Worm (Caenorhabditis elegans) whole organism, late embryonic: ENCODE measurements around the gene daf-2.
A peak's percentile ranks its signal among the peaks of the same experiment; 100 is the strongest.

Source experiments
- C38D4.7 ChIP-seq: fragments of 200-800 bp; sonication (Bioruptor generic); optimal IDR thresholded peaks from 2 replicates; lab custom pipeline; 2018; ENCODE audit warnings: mild to moderate bottlenecking, missing genetic modification characterization, moderate library complexity, missing compliant biosample characterization
- K02D7.2 ChIP-seq: sonication (generic microtip); optimal IDR thresholded peaks from 2 replicates; lab custom pipeline; 2017; ENCODE audit warnings: mild to moderate bottlenecking, missing genetic modification characterization, missing compliant biosample characterization
- K09A11.1 ChIP-seq: sonication (generic microtip); optimal IDR thresholded peaks from 2 replicates; lab custom pipeline; 2017; ENCODE audit warnings: antibody characterized with exemption, mild to moderate bottlenecking, missing genetic modification characterization, missing compliant biosample characterization; ENCODE audit not compliant: insufficient read depth
- T23F11.4 ChIP-seq: fragments of 200-800 bp; sonication (Bioruptor generic); optimal IDR thresholded peaks from 2 replicates; lab custom pipeline; 2018; ENCODE audit warnings: mild to moderate bottlenecking, missing genetic modification characterization, missing compliant biosample characterization
- ama-1 ChIP-seq: fragments of 150-350 bp; optimal IDR thresholded peaks from 2 replicates; lab custom pipeline; 2014
- ceh-14 ChIP-seq: sonication (generic microtip); optimal IDR thresholded peaks from 2 replicates; lab custom pipeline; 2016; ENCODE audit warnings: missing genotype, missing genetic modification characterization, missing compliant biosample characterization
- ceh-19 ChIP-seq: fragments of 200-800 bp; sonication (Bioruptor generic); optimal IDR thresholded peaks from 2 replicates; lab custom pipeline; 2018; ENCODE audit warnings: mild to moderate bottlenecking, missing genetic modification characterization, missing compliant biosample characterization
- ceh-2 ChIP-seq: sonication (generic microtip); optimal IDR thresholded peaks from 2 replicates; lab custom pipeline; 2016; ENCODE audit warnings: missing genotype, missing genetic modification characterization, missing compliant biosample characterization
- ceh-22 ChIP-seq: sonication (generic microtip); optimal IDR thresholded peaks from 2 replicates; lab custom pipeline; 2017; ENCODE audit warnings: missing biosample characterization, missing genetic modification characterization
- ceh-24 ChIP-seq: sonication (generic microtip); optimal IDR thresholded peaks from 2 replicates; lab custom pipeline; 2016; ENCODE audit warnings: mild to moderate bottlenecking, missing genetic modification characterization, missing compliant biosample characterization
- ceh-31 ChIP-seq: sonication (generic microtip); optimal IDR thresholded peaks from 2 replicates; lab custom pipeline; 2016; ENCODE audit warnings: missing genetic modification characterization, missing compliant biosample characterization
- ceh-45 ChIP-seq: fragments of 200-800 bp; sonication (Bioruptor generic); IDR thresholded peaks from 2 replicates; pipeline ENCODE4 v1.3.6; 2022; ENCODE audit warnings: missing genetic modification reagents, missing genetic modification characterization, missing compliant biosample characterization
- ceh-48 ChIP-seq: sonication (generic microtip); optimal IDR thresholded peaks from 2 replicates; lab custom pipeline; 2016; ENCODE audit warnings: missing genetic modification characterization, inconsistent platforms, missing compliant biosample characterization
- ceh-6 ChIP-seq: fragments of 200-800 bp; sonication (Bioruptor generic); optimal IDR thresholded peaks from 2 replicates; lab custom pipeline; 2018; ENCODE audit warnings: mild to moderate bottlenecking, missing genetic modification characterization, missing compliant biosample characterization
- dmd-4 ChIP-seq: sonication (generic microtip); optimal IDR thresholded peaks from 2 replicates; lab custom pipeline; 2016; ENCODE audit warnings: borderline replicate concordance, missing genetic modification characterization, missing compliant biosample characterization
- dve-1 ChIP-seq: sonication (generic microtip); optimal IDR thresholded peaks from 2 replicates; lab custom pipeline; 2017; ENCODE audit warnings: antibody characterized with exemption, mild to moderate bottlenecking, missing genetic modification characterization, missing compliant biosample characterization
- elt-2 ChIP-seq: sonication (generic microtip); optimal IDR thresholded peaks from 2 replicates; lab custom pipeline; 2016; ENCODE audit warnings: missing genetic modification reagents, missing genetic modification characterization, missing compliant biosample characterization
- ets-4 ChIP-seq: sonication (generic microtip); optimal IDR thresholded peaks from 2 replicates; lab custom pipeline; 2016; ENCODE audit warnings: missing genetic modification characterization, missing compliant biosample characterization
- eyg-1 ChIP-seq: sonication (generic microtip); optimal IDR thresholded peaks from 2 replicates; lab custom pipeline; 2016; ENCODE audit warnings: missing genotype, missing genetic modification characterization, missing compliant biosample characterization
- fkh-6 ChIP-seq: sonication (generic microtip); optimal IDR thresholded peaks from 2 replicates; lab custom pipeline; 2016; ENCODE audit warnings: missing genetic modification characterization, missing compliant biosample characterization
- gmeb-2 ChIP-seq: sonication (generic microtip); optimal IDR thresholded peaks from 2 replicates; lab custom pipeline; 2016; ENCODE audit warnings: missing genetic modification characterization, inconsistent platforms, missing compliant biosample characterization
- hlh-15 ChIP-seq: sonication (generic microtip); optimal IDR thresholded peaks from 2 replicates; lab custom pipeline; 2016; ENCODE audit warnings: missing genetic modification characterization, missing compliant biosample characterization
- hlh-30 ChIP-seq: sonication (generic microtip); optimal IDR thresholded peaks from 2 replicates; lab custom pipeline; 2017; ENCODE audit warnings: antibody characterized with exemption, missing genetic modification characterization, missing compliant biosample characterization; ENCODE audit not compliant: insufficient read depth
- hlh-8 ChIP-seq: sonication (generic microtip); optimal IDR thresholded peaks from 2 replicates; lab custom pipeline; 2016; ENCODE audit warnings: missing genotype, missing genetic modification characterization, missing compliant biosample characterization
- madf-2 ChIP-seq: sonication (generic microtip); optimal IDR thresholded peaks from 2 replicates; lab custom pipeline; 2017; ENCODE audit warnings: missing genetic modification characterization, missing compliant biosample characterization
- nhr-232 ChIP-seq: sonication (generic microtip); optimal IDR thresholded peaks from 2 replicates; lab custom pipeline; 2016; ENCODE audit warnings: missing genetic modification characterization, missing compliant biosample characterization
- npax-4 ChIP-seq: sonication (generic microtip); optimal IDR thresholded peaks from 2 replicates; lab custom pipeline; 2016; ENCODE audit warnings: missing genetic modification characterization, missing compliant biosample characterization
- pat-9 ChIP-seq: fragments of 200-800 bp; sonication (Bioruptor generic); optimal IDR thresholded peaks from 2 replicates; lab custom pipeline; 2018; ENCODE audit warnings: mild to moderate bottlenecking, missing genetic modification characterization, moderate library complexity, missing compliant biosample characterization
- pax-1 ChIP-seq: fragments of 150-350 bp; optimal IDR thresholded peaks from 2 replicates; lab custom pipeline; 2014; ENCODE audit warnings: missing biosample characterization, missing genetic modification characterization
- pha-2 ChIP-seq: sonication (generic microtip); optimal IDR thresholded peaks from 2 replicates; lab custom pipeline; 2017; ENCODE audit warnings: mild to moderate bottlenecking, missing genetic modification characterization, missing compliant biosample characterization
- pqm-1 ChIP-seq: sonication (generic microtip); optimal IDR thresholded peaks from 2 replicates; lab custom pipeline; 2016; ENCODE audit warnings: missing genetic modification characterization, missing compliant biosample characterization
- pros-1 ChIP-seq: fragments of 150-350 bp; optimal IDR thresholded peaks from 2 replicates; lab custom pipeline; 2014; ENCODE audit warnings: missing biosample characterization, missing genetic modification reagents, missing genetic modification characterization
- ref-2 ChIP-seq: sonication (generic microtip); optimal IDR thresholded peaks from 2 replicates; lab custom pipeline; 2016; ENCODE audit warnings: missing genetic modification characterization, missing compliant biosample characterization
- sdc-2 ChIP-seq: sonication (generic microtip); optimal IDR thresholded peaks from 2 replicates; lab custom pipeline; 2016; ENCODE audit warnings: missing genotype, missing genetic modification characterization, missing compliant biosample characterization
- sox-2 ChIP-seq: fragments of 200-800 bp; sonication (Bioruptor generic); IDR thresholded peaks from 2 replicates; pipeline ENCODE4 v1.3.6; 2022; ENCODE audit warnings: missing genetic modification reagents, missing genetic modification characterization, missing compliant biosample characterization
- syd-9 ChIP-seq: sonication (generic microtip); optimal IDR thresholded peaks from 2 replicates; lab custom pipeline; 2016; ENCODE audit warnings: mild to moderate bottlenecking, missing genetic modification characterization, moderate library complexity, missing compliant biosample characterization
- tbx-7 ChIP-seq: sonication (generic microtip); optimal IDR thresholded peaks from 2 replicates; lab custom pipeline; 2016; ENCODE audit warnings: missing genotype, missing genetic modification characterization, missing compliant biosample characterization
- ttx-3 ChIP-seq: sonication (generic microtip); optimal IDR thresholded peaks from 2 replicates; lab custom pipeline; 2016; ENCODE audit warnings: missing genetic modification reagents, missing genetic modification characterization, missing compliant biosample characterization
- unc-3 ChIP-seq, 2 experiments: fragments of 200-800 bp in 1 of 2; sonication (Bioruptor generic) in 1 of 2; sonication (generic microtip) in 1 of 2; conservative IDR thresholded peaks in 1 of 2; optimal IDR thresholded peaks in 1 of 2; 2 replicates each; pipeline versions ENCODE4 v1.3.6 to Lab custom; 2016 to 2022; ENCODE audit warnings: missing compliant biosample characterization in 2 of 2, missing genetic modification characterization in 2 of 2, missing genetic modification reagents in 1 of 2
- unc-42 ChIP-seq: sonication (generic microtip); optimal IDR thresholded peaks from 2 replicates; lab custom pipeline; 2016; ENCODE audit warnings: missing genotype, missing genetic modification characterization, missing compliant biosample characterization
- unc-55 ChIP-seq: sonication (generic microtip); optimal IDR thresholded peaks from 2 replicates; lab custom pipeline; 2017; ENCODE audit warnings: missing biosample characterization, missing genetic modification reagents, missing genetic modification characterization
- zip-5 ChIP-seq: sonication (generic microtip); optimal IDR thresholded peaks from 2 replicates; lab custom pipeline; 2016; ENCODE audit warnings: missing genetic modification characterization, missing compliant biosample characterization

daf-2 gene

DNA sequence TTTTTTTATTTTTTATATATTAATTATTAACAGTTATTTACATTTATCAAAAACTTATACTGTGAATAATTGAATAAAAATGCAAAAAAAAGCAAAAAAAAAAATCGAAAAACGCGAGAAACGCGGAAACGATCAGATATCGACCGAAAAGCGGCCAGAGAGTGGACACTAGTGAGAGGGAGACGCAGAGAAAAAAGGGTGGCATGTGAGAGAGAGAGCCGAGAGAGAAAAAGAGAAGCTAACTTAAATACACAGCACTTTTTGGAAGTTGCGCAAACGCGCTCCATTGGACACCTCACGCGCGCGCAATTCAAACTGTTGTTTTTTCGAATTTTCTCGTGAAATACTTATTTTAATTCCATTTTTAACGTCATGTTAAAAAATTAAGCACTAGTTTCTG is 74.2 kb downstream of the daf-2 start (continued):
- peak; percentile 75 for TF ChIP-seq unc-42 (tag; lab: Kevin White, UChicago)
- TF ChIP-seq ttx-3: no peak
- TF ChIP-seq eyg-1 (tag; lab: Kevin White, UChicago): no peak
- TF ChIP-seq ceh-24 (tag; lab: Kevin White, UChicago): no peak
- no peak for TF ChIP-seq pqm-1

ce11 chrIII:2965534-2965933 is 75.1 kb downstream of the daf-2 start, which contains the start of gene H05C05.2:
TSS of gene H05C05.2 (minus strand) at chrIII:2965634.
- no peak for TF ChIP-seq npax-4 (tag; lab: Kevin White, UChicago)
- TF ChIP-seq pros-1 (tag; lab: Kevin White, UChicago): no peak
- no peak for TF ChIP-seq dmd-4
- TF ChIP-seq hlh-30 (tag; lab: Kevin White, UChicago): no peak
- TF ChIP-seq ceh-2 (tag; lab: Kevin White, UChicago): no peak
- TF ChIP-seq syd-9 (tag; lab: Kevin White, UChicago): no peak
- TF ChIP-seq hlh-8 (tag; lab: Kevin White, UChicago): no peak
- TF ChIP-seq ref-2 (tag; lab: Kevin White, UChicago): no peak
- TF ChIP-seq ceh-6 (GFP tag; lab: Kevin White, UChicago): no peak
- TF ChIP-seq ceh-14 (tag; lab: Kevin White, UChicago): no peak
- TF ChIP-seq fkh-6 (tag; lab: Kevin White, UChicago): no peak
- no peak for TF ChIP-seq ets-4 (tag; lab: Kevin White, UChicago)
- no peak for TF ChIP-seq ama-1 (lab: Kevin White, UChicago)
- no peak for TF ChIP-seq hlh-15 (tag; lab: Kevin White, UChicago)
- no peak for TF ChIP-seq gmeb-2 (tag; lab: Kevin White, UChicago)
- no peak for TF ChIP-seq ceh-31 (tag; lab: Kevin White, UChicago)
- TF ChIP-seq zip-5 (tag; lab: Kevin White, UChicago): no peak
- no peak for TF ChIP-seq K09A11.1 (tag; lab: Kevin White, UChicago)
- no peak for TF ChIP-seq pax-1
- no peak for TF ChIP-seq ceh-45

- peak; percentile 64 for TF ChIP-seq ceh-48 (tag; lab: Kevin White, UChicago)
Observed at ce11 chrIII:2962878-2963540, 77.6 kb downstream of the daf-2 start.

DNA sequence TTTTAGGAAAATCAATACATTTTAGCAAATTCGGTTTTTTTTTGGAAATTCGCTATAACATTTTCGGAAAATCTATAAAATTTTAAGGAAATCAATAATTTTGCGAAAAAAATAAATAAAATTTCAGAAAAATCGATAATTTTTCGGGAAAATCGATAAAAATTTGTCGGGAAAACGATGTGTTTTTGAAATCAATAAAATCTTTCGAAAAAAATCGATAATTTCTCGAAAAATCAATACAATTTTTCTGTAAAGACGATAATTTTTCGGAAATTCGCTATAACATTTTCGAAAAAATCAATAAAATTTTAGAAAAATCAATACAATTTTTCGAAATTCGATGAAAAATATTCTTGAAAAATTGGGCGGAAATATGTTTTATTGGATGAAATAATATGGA is 78.8 kb downstream of the daf-2 start:
- TF ChIP-seq unc-3 (GFP tag; conservative IDR thresholded peaks at IDR 0.05; lab: Robert Waterston, UW): no peak
- no peak for TF ChIP-seq unc-3 (tag; optimal IDR thresholded peaks at IDR 0.05; lab: Kevin White, UChicago)
- peak; percentile 42 for TF ChIP-seq ceh-48 (tag; lab: Kevin White, UChicago)

DNA sequence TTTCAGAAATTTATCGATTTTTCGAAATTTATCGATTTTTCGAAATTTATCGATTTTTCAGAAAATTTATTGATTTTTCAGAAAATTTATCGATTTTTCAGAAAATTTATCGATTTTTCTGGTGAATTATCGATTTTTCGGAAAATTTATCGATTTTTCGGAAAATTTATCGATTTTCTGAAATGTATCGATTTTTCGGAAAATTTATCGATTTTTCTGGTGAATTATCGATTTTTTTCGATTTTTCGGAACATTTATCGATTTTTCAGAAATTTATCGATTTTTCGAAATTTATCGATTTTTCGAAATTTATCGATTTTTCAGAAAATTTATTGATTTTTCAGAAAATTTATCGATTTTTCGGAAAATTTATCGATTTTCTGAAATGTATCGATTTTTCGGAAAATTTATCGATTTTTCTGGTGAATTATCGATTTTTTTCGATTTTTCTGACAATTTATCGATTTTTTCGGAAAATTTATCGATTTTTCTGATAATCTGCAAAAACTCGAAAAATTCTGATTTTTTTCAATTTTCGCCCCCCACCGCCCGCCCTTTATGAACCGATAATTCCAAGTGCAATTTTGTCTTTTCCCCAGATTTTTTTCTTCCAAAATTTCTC is 79.8 kb downstream of the daf-2 start:
- TF ChIP-seq ceh-48 (tag; lab: Kevin White, UChicago): peak; percentile 100

ce11 chrIII:2952437-2952836 is 88.2 kb downstream of the daf-2 start:
- TF ChIP-seq sdc-2 (tag; lab: Kevin White, UChicago) (no peak), ceh-19 (GFP tag; lab: Kevin White, UChicago) (no peak), ceh-22 (tag; lab: Kevin White, UChicago) (no peak), pqm-1 (no peak), dve-1 (no peak), pat-9 (no peak), pha-2 (tag; lab: Kevin White, UChicago) (no peak), nhr-232 (tag; lab: Kevin White, UChicago) (no peak), C38D4.7 (GFP tag; lab: Kevin White, UChicago) (no peak), ceh-2 (tag; lab: Kevin White, UChicago) (no peak), unc-55 (no peak), K02D7.2 (no peak), sox-2 (no peak), elt-2 (tag; lab: Kevin White, UChicago) (no peak), T23F11.4 (GFP tag; lab: Kevin White, UChicago) (no peak), ceh-31 (tag; lab: Kevin White, UChicago) (no peak), madf-2 (tag; lab: Kevin White, UChicago) (no peak), tbx-7 (tag; lab: Kevin White, UChicago) (no peak)
